Fruit fly (Drosophila melanogaster): Measurements from ENCODE around the gene Pvf3.

- TF ChIP-seq Myc (optimal IDR thresholded peaks at IDR 0.05) (no peak), h (optimal IDR thresholded peaks at IDR 0.05) (no peak), insv (optimal IDR thresholded peaks at IDR 0.05) (no peak), psq (optimal IDR thresholded peaks at IDR 0.05) (no peak), Sin3A (optimal IDR thresholded peaks at IDR 0.05) (no peak)
Measured at dm6 chr2L:7051740-7052139, 105.8 kb downstream of the Pvf3 start.
